Fruit fly (Drosophila melanogaster) S2 (cell line): ENCODE results near the gene Snoo.

ENCODE experiments used
- CG8478 ChIP-seq: fragments of >200 bp; optimal IDR thresholded peaks from 2 replicates; lab custom pipeline; 2018
- CTCF ChIP-seq, 2 experiments: fragments of >200 bp; optimal IDR thresholded peaks; 2 replicates each; lab custom pipeline; 2018

dm6 chr2L:7964611-7965010 is 19.4 kb downstream of the Snoo start:
- TF ChIP-seq CG8478 (lab: Kevin White, UChicago) (no peak), CTCF (optimal IDR thresholded peaks at IDR 0.05; lab: Kevin White, UChicago) (no peak)
